Fruit fly (Drosophila melanogaster): Measurements from ENCODE around the gene CG42544.

Gene CG42544

dm6 chr3R:7336454-7336853, 32.1 kb downstream of the CG42544 start:
- no peak for TF ChIP-seq noc (tag; optimal IDR thresholded peaks at IDR 0.05)

dm6 chr3R:7344769-7345168, 40.4 kb downstream of the CG42544 start, which contains the start of gene CG31496:
TSS of gene CG31496 (plus strand) at chr3R:7345069.
- TF ChIP-seq noc (tag; optimal IDR thresholded peaks at IDR 0.05), result no peak

dm6 chr3R:7346445-7346844, 42.1 kb downstream of the CG42544 start, which contains the start of gene nxf4:
TSS of gene nxf4 (plus strand) at chr3R:7346730.
- TF ChIP-seq noc (tag; optimal IDR thresholded peaks at IDR 0.05), result no peak

dm6 chr3R:7349452-7349851, 45.1 kb downstream of the CG42544 start, which contains the start of gene CG43290:
TSS of gene CG43290 (minus strand) at chr3R:7349552.
- TF ChIP-seq noc (tag; optimal IDR thresholded peaks at IDR 0.05), result no peak
